Worm (Caenorhabditis elegans) whole organism, L4 larva: ENCODE measurements around the gene gei-8.

ENCODE experiments used
- D1046.2 ChIP-seq: fragments of 200-800 bp; sonication (Bioruptor generic); IDR thresholded peaks from 2 replicates; pipeline ENCODE4 v1.3.6; 2022; ENCODE audit warnings: missing genetic modification characterization, missing compliant biosample characterization
- F49E8.2 ChIP-seq: sonication (generic microtip); optimal IDR thresholded peaks from 2 replicates; lab custom pipeline; 2016; ENCODE audit warnings: missing compliant biosample characterization, mild to moderate bottlenecking, missing genetic modification characterization, borderline replicate concordance
- T20F7.1 ChIP-seq: fragments of 200-800 bp; sonication (Bioruptor generic); optimal IDR thresholded peaks from 2 replicates; lab custom pipeline; 2018; ENCODE audit warnings: mild to moderate bottlenecking, missing genetic modification characterization, missing compliant biosample characterization
- T26A8.4 ChIP-seq: fragments of 200-800 bp; sonication (Bioruptor generic); IDR thresholded peaks from 2 replicates; pipeline ENCODE4 v1.3.6; 2022; ENCODE audit warnings: missing genetic modification characterization, missing compliant biosample characterization
- Y5F2A.4 ChIP-seq: fragments of 200-800 bp; sonication (Bioruptor generic); optimal IDR thresholded peaks from 2 replicates; lab custom pipeline; 2018; ENCODE audit warnings: mild to moderate bottlenecking, missing genetic modification characterization, missing compliant biosample characterization
- Y75B8A.6 ChIP-seq: fragments of 200-800 bp; sonication (Bioruptor generic); IDR thresholded peaks from 2 replicates; pipeline ENCODE4 v1.3.6; 2022; ENCODE audit warnings: missing genetic modification reagents, missing genetic modification characterization, missing compliant biosample characterization
- ZK337.2 ChIP-seq: fragments of 200-800 bp; sonication (Bioruptor generic); IDR thresholded peaks from 2 replicates; pipeline ENCODE4 v1.3.6; 2022; ENCODE audit warnings: missing genetic modification reagents, missing genetic modification characterization, missing compliant biosample characterization
- ZK546.5 ChIP-seq, 2 experiments: sonication (generic microtip); optimal IDR thresholded peaks; 2 replicates each; lab custom pipeline; 2017; ENCODE audit warnings: missing biosample characterization in 2 of 2, missing genetic modification characterization in 2 of 2
- aha-1 ChIP-seq: fragments of 150-350 bp; peaks from one replicate; lab custom pipeline; 2014; ENCODE audit warnings: missing biosample characterization, missing genetic modification characterization
- attf-4 ChIP-seq: sonication (generic microtip); optimal IDR thresholded peaks from 3 replicates; lab custom pipeline; 2017; ENCODE audit warnings: missing biosample characterization, missing genetic modification characterization
- ceh-20 ChIP-seq: fragments of 200-800 bp; sonication (Bioruptor generic); IDR thresholded peaks from 2 replicates; pipeline ENCODE4 v1.3.6; 2022; ENCODE audit warnings: missing genetic modification reagents, missing genetic modification characterization, missing compliant biosample characterization
- ceh-28 ChIP-seq: fragments of 150-350 bp; optimal IDR thresholded peaks from 2 replicates; lab custom pipeline; 2014; ENCODE audit warnings: missing biosample characterization, missing genetic modification reagents, missing genetic modification characterization
- ceh-32 ChIP-seq: sonication (generic microtip); optimal IDR thresholded peaks from 2 replicates; lab custom pipeline; 2016; ENCODE audit warnings: mild to moderate bottlenecking, missing genetic modification characterization, missing compliant biosample characterization; ENCODE audit not compliant: poor library complexity
- ceh-44 ChIP-seq: fragments of 200-800 bp; sonication (Bioruptor generic); IDR thresholded peaks from 2 replicates; pipeline ENCODE4 v1.3.6; 2022; ENCODE audit warnings: missing genetic modification reagents, missing genetic modification characterization, missing compliant biosample characterization
- ces-1 ChIP-seq: fragments of 150-350 bp; sonication (generic microtip); optimal IDR thresholded peaks from 4 replicates; lab custom pipeline; 2014; ENCODE audit warnings: missing biosample characterization, missing genetic modification reagents, missing genetic modification characterization
- daf-16 ChIP-seq, 3 experiments: sonication (generic microtip); optimal IDR thresholded peaks; 2 replicates each; lab custom pipeline; 2016 to 2017; ENCODE audit warnings: missing genetic modification characterization in 3 of 3, missing genetic modification reagents in 3 of 3, mild to moderate bottlenecking in 2 of 3, missing compliant biosample characterization in 2 of 3, missing biosample characterization in 1 of 3, moderate library complexity in 1 of 3
- daf-19 ChIP-seq: fragments of 200-800 bp; sonication (Bioruptor generic); conservative IDR thresholded peaks from 2 replicates; pipeline ENCODE4 v1.3.6; 2022; ENCODE audit warnings: missing genetic modification characterization, missing compliant biosample characterization
- dmd-6 ChIP-seq: fragments of 200-800 bp; sonication (Bioruptor generic); IDR thresholded peaks from 2 replicates; pipeline ENCODE4 v1.3.6; 2022; ENCODE audit warnings: missing genetic modification reagents, missing genetic modification characterization, missing compliant biosample characterization
- dmd-8 ChIP-seq: fragments of 200-800 bp; sonication (Bioruptor generic); IDR thresholded peaks from 2 replicates; pipeline ENCODE4 v1.3.6; 2022; ENCODE audit warnings: missing genetic modification characterization, missing compliant biosample characterization
- dmd-9 ChIP-seq: fragments of 200-800 bp; sonication (Bioruptor generic); IDR thresholded peaks from 2 replicates; pipeline ENCODE4 v1.3.6; 2022; ENCODE audit warnings: missing genetic modification reagents, missing genetic modification characterization, missing compliant biosample characterization
- dve-1 ChIP-seq: sonication (generic microtip); optimal IDR thresholded peaks from 2 replicates; lab custom pipeline; 2017; ENCODE audit warnings: antibody characterized with exemption, mild to moderate bottlenecking, missing genetic modification characterization, missing compliant biosample characterization; ENCODE audit not compliant: insufficient read depth
- egl-27 ChIP-seq: sonication (generic microtip); optimal IDR thresholded peaks from 3 replicates; lab custom pipeline; 2017; ENCODE audit warnings: missing biosample characterization, missing genetic modification reagents, missing genetic modification characterization
- fkh-10 ChIP-seq: fragments of 150-350 bp; optimal IDR thresholded peaks from 2 replicates; lab custom pipeline; 2014; ENCODE audit warnings: missing biosample characterization, missing genetic modification reagents, missing genetic modification characterization
- hlh-11 ChIP-seq: fragments of 200-800 bp; sonication (Bioruptor generic); optimal IDR thresholded peaks from 2 replicates; lab custom pipeline; 2018; ENCODE audit warnings: mild to moderate bottlenecking, missing genetic modification characterization, missing compliant biosample characterization
- hmg-1.1 ChIP-seq: fragments of 200-800 bp; sonication (Bioruptor generic); IDR thresholded peaks from 2 replicates; pipeline ENCODE4 v1.3.6; 2022; ENCODE audit warnings: missing genetic modification reagents, missing genetic modification characterization, missing compliant biosample characterization
- jun-1 ChIP-seq: fragments of 150-350 bp; optimal IDR thresholded peaks from 2 replicates; lab custom pipeline; 2014; ENCODE audit warnings: missing biosample characterization, missing genetic modification reagents, missing genetic modification characterization
- lim-7 ChIP-seq: fragments of 200-800 bp; sonication (Bioruptor generic); IDR thresholded peaks from 2 replicates; pipeline ENCODE4 v1.3.6; 2022; ENCODE audit warnings: missing genetic modification characterization, missing compliant biosample characterization
- lin-15B ChIP-seq: fragments of 150-350 bp; sonication (generic microtip); optimal IDR thresholded peaks from 3 replicates; lab custom pipeline; 2014; ENCODE audit warnings: missing biosample characterization, missing genetic modification characterization
- madf-5 ChIP-seq, 2 experiments: fragments of 200-800 bp; sonication (Bioruptor generic); IDR thresholded peaks; 2 replicates each; pipeline ENCODE4 v1.3.6; 2022; ENCODE audit warnings: missing compliant biosample characterization in 2 of 2, missing genetic modification characterization in 2 of 2
- madf-9 ChIP-seq: fragments of 200-800 bp; sonication (Bioruptor generic); conservative IDR thresholded peaks from 2 replicates; pipeline ENCODE4 v1.3.6; 2022; ENCODE audit warnings: missing genetic modification reagents, missing genetic modification characterization, missing compliant biosample characterization
- mdl-1 ChIP-seq, 2 experiments: fragments of 150-350 bp in 1 of 2; sonication (generic microtip) in 1 of 2; optimal IDR thresholded peaks; 2 replicates each; lab custom pipeline; 2014 to 2017; ENCODE audit warnings: missing biosample characterization in 2 of 2, missing genetic modification characterization in 2 of 2
- mdt-29 ChIP-seq: fragments of 200-800 bp; sonication (Bioruptor generic); IDR thresholded peaks from 2 replicates; pipeline ENCODE4 v1.3.6; 2022; ENCODE audit warnings: missing genetic modification reagents, missing genetic modification characterization, missing compliant biosample characterization
- mep-1 ChIP-seq: fragments of 150-350 bp; sonication (generic microtip); optimal IDR thresholded peaks from 3 replicates; lab custom pipeline; 2014; ENCODE audit warnings: missing biosample characterization, missing genetic modification characterization
- mes-2 ChIP-seq: sonication (generic microtip); optimal IDR thresholded peaks from 2 replicates; lab custom pipeline; 2016; ENCODE audit warnings: missing genotype, mild to moderate bottlenecking, missing genetic modification characterization, missing compliant biosample characterization; ENCODE audit not compliant: poor library complexity, severe bottlenecking
- nhr-11 ChIP-seq: fragments of 150-350 bp; optimal IDR thresholded peaks from 2 replicates; lab custom pipeline; 2014; ENCODE audit warnings: missing biosample characterization, missing genetic modification characterization
- nhr-111 ChIP-seq: fragments of 200-800 bp; sonication (Bioruptor generic); optimal IDR thresholded peaks from 2 replicates; lab custom pipeline; 2018; ENCODE audit warnings: mild to moderate bottlenecking, missing genetic modification characterization, missing compliant biosample characterization
- nhr-76 ChIP-seq: fragments of 150-350 bp; optimal IDR thresholded peaks from 2 replicates; lab custom pipeline; 2014; ENCODE audit warnings: missing biosample characterization, missing genetic modification characterization
- pha-4 ChIP-seq, 2 experiments: fragments of 150-350 bp in 1 of 2; fragments of 200-800 bp in 1 of 2; sonication (Bioruptor generic) in 1 of 2; IDR thresholded peaks in 1 of 2; optimal IDR thresholded peaks in 1 of 2; 2 replicates each; pipeline versions ENCODE4 v1.3.6 to Lab custom; 2014 to 2022; ENCODE audit warnings: missing genetic modification characterization in 2 of 2, missing genetic modification reagents in 2 of 2, missing biosample characterization in 1 of 2, missing compliant biosample characterization in 1 of 2
- pqm-1 ChIP-seq: sonication (generic microtip); optimal IDR thresholded peaks from 2 replicates; lab custom pipeline; 2017; ENCODE audit warnings: missing biosample characterization, missing genetic modification characterization
- set-16 ChIP-seq: fragments of 200-800 bp; sonication (Bioruptor generic); IDR thresholded peaks from 2 replicates; pipeline ENCODE4 v1.3.6; 2022; ENCODE audit warnings: missing genetic modification reagents, missing genetic modification characterization, missing compliant biosample characterization
- skn-1 ChIP-seq: fragments of 150-350 bp; optimal IDR thresholded peaks from 2 replicates; lab custom pipeline; 2014; ENCODE audit warnings: missing biosample characterization, missing genetic modification characterization
- snpc-4 ChIP-seq: fragments of 150-350 bp; optimal IDR thresholded peaks from 2 replicates; lab custom pipeline; 2014; ENCODE audit warnings: missing biosample characterization, missing genetic modification characterization
- spr-3 ChIP-seq: fragments of 200-800 bp; sonication (Bioruptor generic); optimal IDR thresholded peaks from 2 replicates; lab custom pipeline; 2018; ENCODE audit warnings: mild to moderate bottlenecking, missing genetic modification characterization, missing compliant biosample characterization
- tag-97 ChIP-seq: fragments of 200-800 bp; sonication (Bioruptor generic); IDR thresholded peaks from 2 replicates; pipeline ENCODE4 v1.3.6; 2022; ENCODE audit warnings: missing genetic modification characterization, missing compliant biosample characterization
- tra-1 ChIP-seq: fragments of 200-800 bp; sonication (Bioruptor generic); IDR thresholded peaks from 2 replicates; pipeline ENCODE4 v1.3.6; 2022; ENCODE audit warnings: missing genetic modification reagents, missing genetic modification characterization, missing compliant biosample characterization
- unc-130 ChIP-seq: sonication (generic microtip); optimal IDR thresholded peaks from 2 replicates; lab custom pipeline; 2016; ENCODE audit warnings: missing genetic modification reagents, missing genetic modification characterization, missing compliant biosample characterization
- vab-7 ChIP-seq: fragments of 200-800 bp; sonication (Bioruptor generic); IDR thresholded peaks from 2 replicates; pipeline ENCODE4 v1.3.6; 2022; ENCODE audit warnings: missing genetic modification reagents, missing genetic modification characterization, missing compliant biosample characterization
- zag-1 ChIP-seq: fragments of 150-350 bp; optimal IDR thresholded peaks from 2 replicates; lab custom pipeline; 2014; ENCODE audit warnings: missing biosample characterization, missing genetic modification characterization
- zfp-3 ChIP-seq: fragments of 200-800 bp; sonication (Bioruptor generic); conservative IDR thresholded peaks from 2 replicates; pipeline ENCODE4 v1.3.6; 2022; ENCODE audit warnings: missing genetic modification reagents, missing genetic modification characterization, missing compliant biosample characterization
- zip-11 ChIP-seq: fragments of 200-800 bp; sonication (Bioruptor generic); IDR thresholded peaks from 2 replicates; pipeline ENCODE4 v1.3.6; 2022; ENCODE audit warnings: missing genetic modification characterization, missing compliant biosample characterization

The gei-8 gene

ce11 chrIII:8144574-8145065 lies 23.6 kb upstream of the gei-8 start, which contains the start of the genes C14B9.8 and mrpl-18 (continued):
- TF ChIP-seq ceh-28, result no peak
- TF ChIP-seq spr-3 (GFP tag; lab: Kevin White, UChicago), result no peak
- no peak for TF ChIP-seq vab-7 (GFP tag; lab: Robert Waterston, UW)
- TF ChIP-seq skn-1 (tag; lab: Kevin White, UChicago), result no peak
- TF ChIP-seq ceh-20 (GFP tag; lab: Robert Waterston, UW), result no peak
- no peak for TF ChIP-seq F49E8.2 (tag; lab: Kevin White, UChicago)
- TF ChIP-seq ces-1 (GFP tag; lab: Kevin White, UChicago), result no peak
- no peak for TF ChIP-seq ceh-44 (GFP tag; lab: Robert Waterston, UW)
- TF ChIP-seq jun-1 (tag; lab: Kevin White, UChicago), result no peak
- no peak for TF ChIP-seq Y75B8A.6 (GFP tag; lab: Robert Waterston, UW)
- TF ChIP-seq T20F7.1 (GFP tag; lab: Kevin White, UChicago), result peak; percentile 10
- TF ChIP-seq hmg-1.1 (GFP tag; lab: Robert Waterston, UW), result peak; percentile 40; the same call in 1 of the 2 replicates
- TF ChIP-seq egl-27 (tag; lab: Kevin White, UChicago), result no peak
- no peak for TF ChIP-seq lim-7 (GFP tag; lab: Robert Waterston, UW)
- no peak for TF ChIP-seq tra-1 (GFP tag; lab: Robert Waterston, UW)
- no peak for TF ChIP-seq daf-19 (GFP tag; lab: Robert Waterston, UW)
- TF ChIP-seq madf-5 (GFP tag; IDR thresholded peaks at IDR 0.05; lab: Robert Waterston, UW), result no peak
- TF ChIP-seq madf-9 (GFP tag; lab: Robert Waterston, UW), result 0 out of 2 replicates have a peak, but pooled peaks have one; percentile 41
- 0 out of 2 replicates have a peak, but pooled peaks have one; percentile 30 for TF ChIP-seq T26A8.4 (GFP tag; lab: Robert Waterston, UW)
- TF ChIP-seq hlh-11, result no peak
- peak; percentile 43 for TF ChIP-seq mep-1
- TF ChIP-seq snpc-4 (tag; lab: Kevin White, UChicago), result no peak
- TF ChIP-seq ZK546.5 (tag; optimal IDR thresholded peaks at IDR 0.05; lab: Kevin White, UChicago), result no peak
- TF ChIP-seq dmd-8 (GFP tag; lab: Robert Waterston, UW), result no peak
- TF ChIP-seq D1046.2 (GFP tag; lab: Robert Waterston, UW), result no peak
- no peak for TF ChIP-seq aha-1 (tag; lab: Kevin White, UChicago)
- TF ChIP-seq nhr-111 (GFP tag; lab: Kevin White, UChicago), result no peak
- TF ChIP-seq mdl-1 (tag; optimal IDR thresholded peaks at IDR 0.05; lab: Kevin White, UChicago), result peak in 1 of 2 experiments; percentile 45
- TF ChIP-seq pha-4 (GFP tag; IDR thresholded peaks at IDR 0.05; lab: Robert Waterston, UW), result no peak
- no peak for TF ChIP-seq pha-4 (tag; optimal IDR thresholded peaks at IDR 0.05; lab: Kevin White, UChicago)
- no peak for TF ChIP-seq tag-97 (GFP tag; lab: Robert Waterston, UW)
- peak; percentile 40 for TF ChIP-seq dmd-6
- TF ChIP-seq set-16 (GFP tag; lab: Robert Waterston, UW), result no peak
- TF ChIP-seq fkh-10, result no peak
- 0 out of 2 replicates have a peak, but pooled peaks have one; percentile 54 for TF ChIP-seq zfp-3
- TF ChIP-seq Y5F2A.4 (GFP tag; lab: Kevin White, UChicago), result no peak
- peak; percentile 79 for TF ChIP-seq unc-130 (GFP tag; lab: Kevin White, UChicago)
- no peak for TF ChIP-seq mdt-29
- no peak for TF ChIP-seq attf-4
- peak; percentile 98 for TF ChIP-seq mes-2
- TF ChIP-seq dmd-9, result peak; percentile 65; the same call in 1 of the 2 replicates
- TF ChIP-seq nhr-76, result no peak
- peak; percentile 80 for TF ChIP-seq ZK337.2 (GFP tag; lab: Robert Waterston, UW)
- no peak for TF ChIP-seq zag-1 (tag; lab: Kevin White, UChicago)
- no peak for TF ChIP-seq zip-11
- no peak for TF ChIP-seq ceh-32 (tag; lab: Kevin White, UChicago)
- no peak for TF ChIP-seq lin-15B (tag; lab: Kevin White, UChicago)
- no peak for TF ChIP-seq pqm-1
- TF ChIP-seq dve-1 (tag; lab: Kevin White, UChicago), result peak; percentile 53
- TF ChIP-seq daf-16 (GFP tag; optimal IDR thresholded peaks at IDR 0.05; lab: Kevin White, UChicago), result no peak
- no peak for TF ChIP-seq daf-16 (tag; optimal IDR thresholded peaks at IDR 0.05; lab: Kevin White, UChicago)
- no peak for TF ChIP-seq nhr-11 (tag; lab: Kevin White, UChicago)
